Fruit fly (Drosophila melanogaster) whole organism, adult: ENCODE data around the gene sl.

ENCODE experiments used
- CG1620 ChIP-seq: fragments of 200-800 bp; sonication (Bioruptor generic); optimal IDR thresholded peaks from 2 replicates; lab custom pipeline; 2016; ENCODE audit warnings: missing biosample characterization, missing genetic modification characterization
- Crg-1 ChIP-seq: fragments of 200-800 bp; sonication (Bioruptor generic); optimal IDR thresholded peaks from 2 replicates; lab custom pipeline; 2016; ENCODE audit warnings: missing biosample characterization, missing genetic modification characterization
- bab1 ChIP-seq: fragments of 200-800 bp; sonication (Bioruptor generic); optimal IDR thresholded peaks from 3 replicates; lab custom pipeline; 2019; ENCODE audit warnings: missing biosample characterization, mild to moderate bottlenecking, missing genetic modification characterization, moderate library complexity
- tj ChIP-seq: fragments of 200-800 bp; sonication (Bioruptor generic); optimal IDR thresholded peaks from 3 replicates; lab custom pipeline; 2017; ENCODE audit warnings: missing biosample characterization, mild to moderate bottlenecking, missing genetic modification characterization, moderate library complexity

DNA sequence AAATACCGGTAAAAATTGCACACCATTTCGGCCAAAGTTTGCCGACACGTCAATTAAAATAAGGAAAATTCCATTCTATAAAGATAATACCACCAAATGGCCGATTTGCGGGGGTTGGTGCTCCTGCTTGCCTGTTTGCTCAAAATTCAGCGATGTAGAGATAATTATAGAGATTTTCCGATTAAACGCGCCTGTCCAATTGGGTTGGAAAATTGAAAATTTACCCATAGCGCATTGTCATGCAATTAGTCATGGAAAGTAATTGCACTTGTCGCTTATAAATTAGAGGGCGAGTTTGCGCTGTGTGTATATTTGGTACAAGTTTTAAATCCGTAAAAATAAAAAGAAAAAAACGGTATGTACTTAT, 30.6 kb upstream of the sl start:
- no peak for TF ChIP-seq tj (GFP tag; lab: Kevin White, UChicago)
- TF ChIP-seq CG1620 (GFP tag; lab: Kevin White, UChicago): no peak
- TF ChIP-seq Crg-1 (GFP tag; lab: Kevin White, UChicago): no peak
- TF ChIP-seq bab1 (GFP tag; lab: Kevin White, UChicago): no peak
